Worm (Caenorhabditis elegans): ENCODE measurements around the gene spe-49.

spe-49 gene

DNA sequence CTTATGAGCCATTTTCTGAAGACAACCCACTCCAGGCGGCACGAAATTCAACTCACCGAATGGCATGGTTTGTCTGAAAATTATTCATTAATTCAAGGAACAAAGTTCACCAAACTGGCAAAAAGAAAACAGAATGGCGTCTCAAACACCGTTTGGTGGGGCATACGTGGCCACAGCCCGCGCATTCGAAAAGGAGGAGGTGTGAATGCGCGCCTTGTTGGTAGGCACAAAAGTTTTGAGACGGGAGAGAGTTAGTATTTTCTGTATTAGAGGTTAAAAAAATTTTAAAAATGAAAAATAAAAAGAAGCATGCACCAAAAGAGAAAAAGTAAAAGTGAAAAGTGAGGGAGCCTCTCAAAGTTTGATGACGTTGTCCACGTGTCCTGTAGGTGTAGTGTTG, 30.8 kb downstream of the spe-49 start:
- TF ChIP-seq elt-3 (tag; optimal IDR thresholded peaks at IDR 0.05) = no peak
- TF ChIP-seq cnd-1 (tag; optimal IDR thresholded peaks at IDR 0.05) = no peak
- TF ChIP-seq lsy-2 (tag; optimal IDR thresholded peaks at IDR 0.05) = no peak
- no peak for TF ChIP-seq flh-1 (GFP tag; optimal IDR thresholded peaks at IDR 0.05)
- TF ChIP-seq hlh-1 (tag; optimal IDR thresholded peaks at IDR 0.05) = no peak

DNA sequence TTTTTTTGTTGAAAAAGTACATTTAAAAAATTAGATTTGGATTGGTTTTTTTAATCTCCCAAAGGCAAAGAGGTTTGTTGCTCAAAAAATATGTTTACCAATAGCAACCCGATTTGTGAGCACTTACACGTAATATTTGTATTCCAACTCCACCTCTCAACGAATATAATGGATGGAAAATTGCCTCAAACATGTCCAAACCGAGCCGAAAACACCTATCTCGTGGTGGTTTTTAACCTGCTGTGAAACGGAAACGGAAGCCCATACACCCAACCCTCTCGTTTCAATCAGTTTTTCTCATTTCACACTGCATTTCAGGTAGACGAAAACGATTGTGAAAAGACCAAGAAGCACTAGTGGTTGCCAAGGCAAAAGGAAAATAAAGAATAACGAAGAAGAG, 35.5 kb downstream of the spe-49 start, which contains the start of gene cest-24:
TSS of gene cest-24 (plus strand) at position 301 of the 400 bp plus-strand sequence.
- TF ChIP-seq flh-1 (GFP tag; optimal IDR thresholded peaks at IDR 0.05) (no peak), lin-13 (tag; optimal IDR thresholded peaks at IDR 0.05) (no peak), lsy-2 (tag; optimal IDR thresholded peaks at IDR 0.05) (no peak), sem-2 (GFP tag; optimal IDR thresholded peaks at IDR 0.05) (no peak), mls-2 (tag; optimal IDR thresholded peaks at IDR 0.05) (no peak)

DNA sequence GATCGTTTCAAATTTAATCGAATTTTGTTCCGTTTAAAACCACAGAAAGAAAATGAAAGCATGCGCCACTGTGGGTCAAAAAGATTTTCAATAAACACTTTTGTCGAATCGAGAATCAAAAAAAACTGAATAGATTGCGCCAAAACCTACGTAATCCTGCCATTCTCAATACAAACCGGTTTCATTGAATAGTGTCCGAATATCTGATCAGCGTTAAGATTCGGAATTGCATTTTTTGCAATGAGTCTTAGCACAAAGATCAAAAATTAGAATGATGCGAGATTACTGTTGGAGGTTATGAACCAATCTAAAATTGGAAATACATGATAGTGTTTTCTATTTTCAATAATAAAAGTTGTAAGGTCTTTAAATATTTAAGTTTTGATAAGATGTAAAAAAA, 36.8 kb downstream of the spe-49 start:
- TF ChIP-seq bed-3 (GFP tag; optimal IDR thresholded peaks at IDR 0.05) (no peak), nhr-28 (tag; optimal IDR thresholded peaks at IDR 0.05) (no peak), M03D4.4 (tag; optimal IDR thresholded peaks at IDR 0.05) (no peak), lin-32 (GFP tag; optimal IDR thresholded peaks at IDR 0.05) (no peak), ceh-83 (GFP tag; optimal IDR thresholded peaks at IDR 0.05) (no peak)

DNA sequence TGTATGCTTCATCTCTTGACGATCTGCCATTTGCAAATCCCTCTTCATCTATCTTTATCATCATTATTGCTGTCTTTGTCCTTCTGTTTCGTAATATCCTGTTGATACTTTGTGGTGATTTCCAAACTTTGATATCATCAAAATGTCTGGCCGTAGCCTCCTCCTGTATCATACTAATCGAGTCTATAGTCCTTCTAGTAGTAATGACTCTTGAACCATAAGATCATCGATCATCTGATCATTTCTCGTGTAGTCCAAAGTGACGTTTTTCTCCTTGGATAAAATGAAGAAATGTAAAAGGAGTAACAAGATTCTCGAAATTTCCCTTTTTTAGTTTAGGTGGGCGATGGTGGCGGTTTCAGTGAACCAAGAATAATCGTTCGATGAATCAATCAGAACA, 38.2 kb downstream of the spe-49 start:
- TF ChIP-seq nhr-12 (tag; optimal IDR thresholded peaks at IDR 0.05) (no peak), ceh-83 (GFP tag; optimal IDR thresholded peaks at IDR 0.05) (no peak), nhr-76 (tag; optimal IDR thresholded peaks at IDR 0.05) (no peak), elt-1 (tag; optimal IDR thresholded peaks at IDR 0.05; ENCODE audit: borderline replicate concordance, insufficient read depth) (no peak), zip-8 (tag; optimal IDR thresholded peaks at IDR 0.05) (no peak), ztf-11 (tag; optimal IDR thresholded peaks at IDR 0.05) (no peak), sem-2 (GFP tag; optimal IDR thresholded peaks at IDR 0.05) (no peak), M03D4.4 (tag; optimal IDR thresholded peaks at IDR 0.05) (no peak), drap-1 (GFP tag; optimal IDR thresholded peaks at IDR 0.05) (no peak), sptf-1 (tag; optimal IDR thresholded peaks at IDR 0.05) (no peak), snpc-4 (tag; optimal IDR thresholded peaks at IDR 0.05) (no peak), nhr-237 (tag; optimal IDR thresholded peaks at IDR 0.05) (no peak), lsy-2 (tag; optimal IDR thresholded peaks at IDR 0.05) (no peak), unc-62 (GFP tag; optimal IDR thresholded peaks at IDR 0.05) (no peak), cnd-1 (tag; optimal IDR thresholded peaks at IDR 0.05) (no peak), mep-1 (tag; optimal IDR thresholded peaks at IDR 0.05) (no peak), bed-3 (GFP tag; optimal IDR thresholded peaks at IDR 0.05) (no peak), unc-39 (tag; optimal IDR thresholded peaks at IDR 0.05) (no peak)

DNA sequence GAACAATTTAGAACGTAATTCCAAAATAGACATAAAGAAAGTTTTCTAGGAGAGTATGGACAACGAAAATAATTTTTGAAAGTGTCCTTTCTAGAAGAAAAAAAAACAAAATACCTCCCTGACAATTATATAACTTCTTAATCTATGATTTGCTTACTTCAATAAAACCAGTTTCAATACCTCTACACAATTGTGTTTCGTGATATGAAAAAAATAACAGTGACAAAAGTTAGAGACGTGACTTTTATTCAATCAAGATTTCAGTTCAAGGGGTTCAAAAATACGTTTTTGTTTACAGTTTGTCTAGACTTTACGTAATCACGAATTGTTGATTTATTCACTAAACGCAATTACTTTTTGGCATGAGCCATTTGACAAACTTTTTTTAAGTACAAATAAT, 40.1 kb downstream of the spe-49 start:
- no peak for TF ChIP-seq cnd-1 (tag; optimal IDR thresholded peaks at IDR 0.05)
- no peak for TF ChIP-seq M03D4.4 (tag; optimal IDR thresholded peaks at IDR 0.05)
- no peak for TF ChIP-seq ceh-83 (GFP tag; optimal IDR thresholded peaks at IDR 0.05)
- TF ChIP-seq sptf-1 (tag; optimal IDR thresholded peaks at IDR 0.05) = no peak
- TF ChIP-seq flh-1 (GFP tag; optimal IDR thresholded peaks at IDR 0.05) = no peak
- no peak for TF ChIP-seq sem-2 (GFP tag; optimal IDR thresholded peaks at IDR 0.05)
- TF ChIP-seq elt-3 (tag; optimal IDR thresholded peaks at IDR 0.05) = no peak
- TF ChIP-seq ceh-39 (tag; optimal IDR thresholded peaks at IDR 0.05) = no peak
- TF ChIP-seq ces-1 (GFP tag; optimal IDR thresholded peaks at IDR 0.05) = no peak
- TF ChIP-seq ztf-11 (tag; optimal IDR thresholded peaks at IDR 0.05) = no peak
- no peak for TF ChIP-seq bed-3 (GFP tag; optimal IDR thresholded peaks at IDR 0.05)
- no peak for TF ChIP-seq ceh-43 (GFP tag; optimal IDR thresholded peaks at IDR 0.05)
- no peak for TF ChIP-seq unc-62 (GFP tag; optimal IDR thresholded peaks at IDR 0.05)
- no peak for TF ChIP-seq nhr-76 (tag; optimal IDR thresholded peaks at IDR 0.05)
- no peak for TF ChIP-seq lin-13 (tag; optimal IDR thresholded peaks at IDR 0.05)
- no peak for TF ChIP-seq nhr-12 (tag; optimal IDR thresholded peaks at IDR 0.05)

DNA sequence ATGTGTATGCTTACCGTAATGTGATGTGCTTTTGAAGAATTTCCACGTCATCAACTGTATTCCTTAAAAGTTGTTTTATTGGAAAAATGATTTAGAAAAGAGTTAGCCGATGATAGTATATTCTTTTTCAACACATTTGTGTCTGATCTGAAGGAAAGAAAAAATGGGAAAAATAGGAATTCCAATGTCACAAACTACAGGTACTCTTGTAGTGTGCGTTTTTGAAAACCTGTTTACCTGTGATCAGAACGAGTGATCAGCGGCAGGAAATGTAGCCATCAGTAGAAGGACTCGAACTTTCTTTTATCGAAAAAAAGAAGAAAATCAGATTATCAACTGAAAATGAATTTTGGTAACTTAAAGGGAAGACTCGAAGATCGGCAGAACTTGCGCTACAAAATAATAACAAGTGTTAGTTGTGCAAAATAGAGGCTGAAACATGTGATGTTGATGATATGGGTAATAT, 40.6 kb downstream of the spe-49 start, which contains the start of gene T28C12.15:
TSS of gene T28C12.15 (minus strand) at position 51 of the 466 bp plus-strand sequence.
- TF ChIP-seq snpc-4 (tag; optimal IDR thresholded peaks at IDR 0.05) (no peak), ztf-11 (tag; optimal IDR thresholded peaks at IDR 0.05) (no peak), mls-2 (tag; optimal IDR thresholded peaks at IDR 0.05) (no peak), mep-1 (tag; optimal IDR thresholded peaks at IDR 0.05) (no peak), unc-39 (tag; optimal IDR thresholded peaks at IDR 0.05) (no peak), ces-1 (GFP tag; optimal IDR thresholded peaks at IDR 0.05) (no peak), zip-8 (tag; optimal IDR thresholded peaks at IDR 0.05) (no peak), ceh-83 (GFP tag; optimal IDR thresholded peaks at IDR 0.05) (no peak), cnd-1 (tag; optimal IDR thresholded peaks at IDR 0.05) (no peak), pha-4 (tag; optimal IDR thresholded peaks at IDR 0.05) (no peak), lin-32 (GFP tag; optimal IDR thresholded peaks at IDR 0.05) (no peak), nhr-12 (tag; optimal IDR thresholded peaks at IDR 0.05) (no peak), M03D4.4 (tag; optimal IDR thresholded peaks at IDR 0.05) (no peak), unc-62 (GFP tag; optimal IDR thresholded peaks at IDR 0.05) (no peak), ceh-39 (tag; optimal IDR thresholded peaks at IDR 0.05) (no peak), lsy-2 (tag; optimal IDR thresholded peaks at IDR 0.05) (no peak), nhr-2 (tag; optimal IDR thresholded peaks at IDR 0.05) (no peak)

Data from whole organism, mixed stage, embryonic.